Fruit fly (Drosophila melanogaster) whole organism, embryonic: ENCODE results near the gene akirin.
A peak's percentile ranks its signal among the peaks of the same experiment; 100 is the strongest.

Experiments
- Bgb ChIP-seq: fragments of 200-800 bp; sonication (Bioruptor generic); IDR thresholded peaks from 2 replicates; pipeline ENCODE4 v1.3.6; 2022; ENCODE audit warnings: missing biosample characterization, missing genetic modification characterization; ENCODE audit not compliant: partially characterized antibody
- Blimp-1 ChIP-seq: fragments of 200-800 bp; sonication (Bioruptor generic); optimal IDR thresholded peaks from 3 replicates; lab custom pipeline; 2018; ENCODE audit warnings: missing biosample characterization, missing genetic modification characterization, mild to moderate bottlenecking, moderate library complexity, missing genetic modification reagents
- CG12155 ChIP-seq: fragments of 200-800 bp; sonication (Bioruptor generic); optimal IDR thresholded peaks from 3 replicates; lab custom pipeline; 2016; ENCODE audit warnings: missing biosample characterization, missing genetic modification characterization
- CG13287 ChIP-seq: fragments of 200-800 bp; sonication (Bioruptor generic); IDR thresholded peaks from 2 replicates; pipeline ENCODE4 v1.3.6; 2022; ENCODE audit warnings: missing biosample characterization, missing genetic modification characterization; ENCODE audit not compliant: partially characterized antibody
- CG13894 ChIP-seq: fragments of 200-800 bp; sonication (Bioruptor generic); optimal IDR thresholded peaks from 3 replicates; lab custom pipeline; 2018; ENCODE audit warnings: missing biosample characterization, mild to moderate bottlenecking, missing genetic modification characterization, moderate library complexity
- CG14014 ChIP-seq: fragments of 200-800 bp; sonication (Bioruptor generic); IDR thresholded peaks from 2 replicates; pipeline ENCODE4 v1.3.6; 2022; ENCODE audit warnings: missing biosample characterization, missing genetic modification characterization
- CG16813 ChIP-seq: fragments of 200-800 bp; sonication (Bioruptor generic); IDR thresholded peaks from 3 replicates; pipeline ENCODE4 v1.3.6; 2022; ENCODE audit warnings: missing biosample characterization, missing genetic modification characterization; ENCODE audit not compliant: partially characterized antibody
- CG17361 ChIP-seq: fragments of 200-800 bp; sonication (Bioruptor generic); IDR thresholded peaks from 3 replicates; pipeline ENCODE4 v1.3.6; 2022; ENCODE audit warnings: missing biosample characterization, missing genetic modification characterization
- CG1832 ChIP-seq: fragments of 200-800 bp; sonication (Bioruptor generic); optimal IDR thresholded peaks from 2 replicates; lab custom pipeline; 2017; ENCODE audit warnings: missing biosample characterization, mild to moderate bottlenecking, missing genetic modification characterization, inconsistent platforms
- CG18476 ChIP-seq: fragments of 200-800 bp; sonication (Bioruptor generic); optimal IDR thresholded peaks from 2 replicates; lab custom pipeline; 2016; ENCODE audit warnings: missing biosample characterization, mild to moderate bottlenecking, missing genetic modification characterization
- CG2199 ChIP-seq: fragments of 200-800 bp; sonication (Bioruptor generic); IDR thresholded peaks from 3 replicates; pipeline ENCODE4 v1.3.6; 2022; ENCODE audit warnings: missing biosample characterization, missing genetic modification characterization
- CG2202 ChIP-seq: fragments of 200-800 bp; sonication (Bioruptor generic); optimal IDR thresholded peaks from 2 replicates; lab custom pipeline; 2018; ENCODE audit warnings: missing biosample characterization, mild to moderate bottlenecking, missing genetic modification characterization
- CG30020 ChIP-seq: fragments of 200-800 bp; optimal IDR thresholded peaks from 2 replicates; lab custom pipeline; 2019; ENCODE audit warnings: missing biosample characterization, mild to moderate bottlenecking, missing genetic modification characterization, moderate library complexity
- CG3065 ChIP-seq: fragments of 200-800 bp; sonication (Bioruptor generic); optimal IDR thresholded peaks from 2 replicates; lab custom pipeline; 2016; ENCODE audit warnings: missing biosample characterization, missing genetic modification characterization
- CG3163 ChIP-seq: fragments of 200-800 bp; sonication (Bioruptor generic); optimal IDR thresholded peaks from 3 replicates; lab custom pipeline; 2016; ENCODE audit warnings: missing biosample characterization, missing genetic modification characterization
- CG32532 ChIP-seq: fragments of 200-800 bp; sonication (Bioruptor generic); IDR thresholded peaks from 2 replicates; pipeline ENCODE4 v1.3.6; 2022; ENCODE audit warnings: missing biosample characterization, missing genetic modification characterization
- CG4707 ChIP-seq: fragments of 200-800 bp; sonication (Bioruptor generic); optimal IDR thresholded peaks from 2 replicates; lab custom pipeline; 2018; ENCODE audit warnings: missing biosample characterization, mild to moderate bottlenecking, missing genetic modification characterization, moderate library complexity
- CG6689 ChIP-seq: fragments of 200-800 bp; sonication (Bioruptor generic); IDR thresholded peaks from 2 replicates; pipeline ENCODE4 v1.3.6; 2022; ENCODE audit warnings: missing biosample characterization, missing genetic modification characterization
- CG7357 ChIP-seq: fragments of 200-800 bp; sonication (Bioruptor generic); IDR thresholded peaks from 3 replicates; pipeline ENCODE4 v1.3.6; 2022; ENCODE audit warnings: missing biosample characterization, missing genetic modification characterization
- CG8924 ChIP-seq: fragments of 200-800 bp; optimal IDR thresholded peaks from 3 replicates; lab custom pipeline; 2019; ENCODE audit warnings: missing biosample characterization, mild to moderate bottlenecking, missing genetic modification characterization, moderate library complexity
- CG9215 ChIP-seq: fragments of 200-800 bp; sonication (Bioruptor generic); IDR thresholded peaks from 2 replicates; pipeline ENCODE4 v1.3.6; 2022; ENCODE audit warnings: missing biosample characterization, missing genetic modification characterization
- Dip3 ChIP-seq: fragments of 200-800 bp; sonication (Bioruptor generic); optimal IDR thresholded peaks from 3 replicates; lab custom pipeline; 2016; ENCODE audit warnings: missing biosample characterization, missing genetic modification characterization
- Dref ChIP-seq: fragments of 200-800 bp; sonication (Bioruptor generic); IDR thresholded peaks from 2 replicates; pipeline ENCODE4 v1.3.6; 2022; ENCODE audit warnings: missing biosample characterization, missing genetic modification characterization
- Elba2 ChIP-seq: fragments of 200-800 bp; sonication (Bioruptor generic); optimal IDR thresholded peaks from 3 replicates; lab custom pipeline; 2016; ENCODE audit warnings: missing biosample characterization, missing genetic modification characterization
- Gug ChIP-seq: fragments of 200-800 bp; sonication (Bioruptor generic); IDR thresholded peaks from 4 replicates; pipeline ENCODE4 v1.3.6; 2022; ENCODE audit warnings: missing biosample characterization, missing genetic modification characterization
- Hr51 ChIP-seq, 2 experiments: fragments of 200-800 bp; sonication (Bioruptor generic); optimal IDR thresholded peaks; 2 replicates in 1 of 2; 3 replicates in 1 of 2; lab custom pipeline; 2016 to 2018; ENCODE audit warnings: missing biosample characterization in 2 of 2, missing genetic modification characterization in 2 of 2, mild to moderate bottlenecking in 1 of 2, moderate library complexity in 1 of 2
- MBD-R2 ChIP-seq: fragments of 200-800 bp; sonication (Bioruptor generic); IDR thresholded peaks from 2 replicates; pipeline ENCODE4 v1.3.6; 2022; ENCODE audit warnings: missing biosample characterization, missing genetic modification characterization
- Mad ChIP-seq: fragments of 200-800 bp; sonication (Bioruptor generic); optimal IDR thresholded peaks from 2 replicates; lab custom pipeline; 2016; ENCODE audit warnings: missing biosample characterization, missing genetic modification characterization
- NC2β ChIP-seq: fragments of 200-800 bp; sonication (Bioruptor generic); optimal IDR thresholded peaks from 2 replicates; lab custom pipeline; 2016; ENCODE audit warnings: missing biosample characterization, missing genetic modification characterization
- NfI ChIP-seq: fragments of 200-800 bp; sonication (Bioruptor generic); optimal IDR thresholded peaks from 3 replicates; lab custom pipeline; 2018; ENCODE audit warnings: missing biosample characterization, mild to moderate bottlenecking, missing genetic modification characterization, moderate library complexity
- Oli ChIP-seq: fragments of 200-800 bp; sonication (Bioruptor generic); optimal IDR thresholded peaks from 2 replicates; lab custom pipeline; 2018; ENCODE audit warnings: missing biosample characterization, mild to moderate bottlenecking, missing genetic modification characterization, moderate library complexity
- Spps ChIP-seq: fragments of 200-800 bp; sonication (Bioruptor generic); optimal IDR thresholded peaks from 2 replicates; lab custom pipeline; 2018; ENCODE audit warnings: missing biosample characterization, mild to moderate bottlenecking, missing genetic modification characterization
- Stat92E ChIP-seq, 3 experiments: fragments of >200 bp in 2 of 3; fragments of 200-800 bp in 1 of 3; sonication (Bioruptor generic) in 1 of 3; optimal IDR thresholded peaks; 2 replicates each; lab custom pipeline; 2017 to 2019; ENCODE audit warnings: missing biosample characterization in 3 of 3, missing genetic modification characterization in 3 of 3, mild to moderate bottlenecking in 1 of 3, moderate library complexity in 1 of 3
- cg ChIP-seq: fragments of 200-800 bp; sonication (Bioruptor generic); optimal IDR thresholded peaks from 3 replicates; lab custom pipeline; 2019; ENCODE audit warnings: missing biosample characterization, mild to moderate bottlenecking, missing genetic modification characterization, moderate library complexity
- cwo ChIP-seq: fragments of 200-800 bp; sonication (Bioruptor generic); optimal IDR thresholded peaks from 3 replicates; lab custom pipeline; 2017; ENCODE audit warnings: missing biosample characterization, missing genetic modification characterization, mild to moderate bottlenecking, moderate library complexity, missing genetic modification reagents
- dimm ChIP-seq: fragments of 200-800 bp; sonication (Bioruptor generic); IDR thresholded peaks from 2 replicates; pipeline ENCODE4 v1.3.6; 2022; ENCODE audit warnings: missing biosample characterization, missing genetic modification characterization
- disco-r ChIP-seq: fragments of 200-800 bp; sonication (Bioruptor generic); optimal IDR thresholded peaks from 2 replicates; lab custom pipeline; 2016; ENCODE audit warnings: missing biosample characterization, missing genetic modification characterization
- eyg ChIP-seq: fragments of 200-800 bp; sonication (Bioruptor generic); optimal IDR thresholded peaks from 3 replicates; lab custom pipeline; 2016; ENCODE audit warnings: missing biosample characterization, missing genetic modification characterization
- fd96Cb ChIP-seq: fragments of 200-800 bp; sonication (Bioruptor generic); optimal IDR thresholded peaks from 2 replicates; lab custom pipeline; 2018; ENCODE audit warnings: missing biosample characterization, mild to moderate bottlenecking, missing genetic modification characterization, moderate library complexity
- gt ChIP-seq: fragments of 200-800 bp; sonication (Bioruptor generic); IDR thresholded peaks from 2 replicates; pipeline ENCODE4 v1.3.6; 2022; ENCODE audit warnings: missing biosample characterization, missing genetic modification characterization
- insv ChIP-seq, 2 experiments: fragments of 200-800 bp; sonication (Bioruptor generic); optimal IDR thresholded peaks; 3 replicates each; lab custom pipeline; 2016 to 2018; ENCODE audit warnings: missing biosample characterization in 2 of 2, missing genetic modification characterization in 2 of 2
- lab ChIP-seq: fragments of 200-800 bp; sonication (Bioruptor generic); optimal IDR thresholded peaks from 3 replicates; lab custom pipeline; 2017; ENCODE audit warnings: missing biosample characterization, missing genetic modification characterization, mild to moderate bottlenecking, moderate library complexity, missing genetic modification reagents
- lbe ChIP-seq: fragments of 200-800 bp; sonication (Bioruptor generic); optimal IDR thresholded peaks from 2 replicates; lab custom pipeline; 2016; ENCODE audit warnings: missing biosample characterization, mild to moderate bottlenecking, missing genetic modification characterization
- lola ChIP-seq, 3 experiments: fragments of >200 bp in 2 of 3; fragments of 200-800 bp in 1 of 3; sonication (Bioruptor generic) in 1 of 3; optimal IDR thresholded peaks; 2 replicates each; lab custom pipeline; 2017 to 2019; ENCODE audit warnings: missing biosample characterization in 3 of 3, missing genetic modification characterization in 3 of 3, mild to moderate bottlenecking in 1 of 3, moderate library complexity in 1 of 3
- odd ChIP-seq: fragments of 200-800 bp; sonication (Bioruptor generic); optimal IDR thresholded peaks from 2 replicates; lab custom pipeline; 2017; ENCODE audit warnings: missing biosample characterization, mild to moderate bottlenecking, missing genetic modification characterization
- org-1 ChIP-seq: fragments of 200-800 bp; sonication (Bioruptor generic); optimal IDR thresholded peaks from 2 replicates; lab custom pipeline; 2017; ENCODE audit warnings: missing biosample characterization, missing genetic modification characterization
- pan ChIP-seq, 4 experiments: fragments of >200 bp in 3 of 4; fragments of 200-800 bp in 1 of 4; sonication (Bioruptor generic) in 1 of 4; optimal IDR thresholded peaks in 3 of 4; IDR thresholded peaks in 1 of 4; 2 replicates each; pipeline versions ENCODE4 v1.3.6 to Lab custom; 2017 to 2022; ENCODE audit warnings: missing biosample characterization in 2 of 4, missing genetic modification characterization in 2 of 4, mixed read lengths in 1 of 4
- seq ChIP-seq: fragments of 200-800 bp; sonication (Bioruptor generic); IDR thresholded peaks from 2 replicates; pipeline ENCODE4 v1.3.6; 2022; ENCODE audit warnings: missing biosample characterization, missing genetic modification characterization

The akirin gene

DNA sequence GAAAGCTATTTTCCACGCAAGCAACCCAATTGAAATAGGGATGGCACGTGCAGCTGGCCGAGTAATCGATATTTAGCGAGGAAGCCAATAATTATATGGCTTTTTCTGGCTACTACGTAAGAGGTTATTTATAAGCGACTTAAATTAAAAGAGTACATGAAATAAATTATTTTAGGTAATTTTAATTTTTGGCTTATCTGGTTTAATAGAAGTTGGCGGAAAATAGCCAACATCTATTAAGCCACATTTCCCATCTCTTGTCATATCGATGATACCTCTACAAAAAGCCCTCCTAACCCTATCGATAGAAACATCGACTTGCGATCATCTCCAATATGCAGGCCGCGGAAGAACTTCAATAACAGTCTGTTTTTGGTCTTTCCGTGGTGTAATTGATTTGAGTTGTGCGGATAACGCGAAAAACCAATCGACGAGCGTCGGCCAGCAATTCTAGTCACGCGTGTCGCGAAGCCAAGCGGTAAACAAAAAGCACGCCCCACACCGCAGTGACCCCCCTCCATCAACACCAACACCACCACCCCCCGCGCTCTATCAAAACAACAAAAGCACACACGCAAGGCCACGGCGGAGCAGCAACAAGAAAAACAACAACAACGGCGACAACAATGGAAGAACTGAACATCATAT, 21.5 kb upstream of the akirin start, which contains the start of the genes Srp19 and qm (continued):
- TF ChIP-seq NfI (GFP tag; lab: Kevin White, UChicago) = peak; percentile 0
- TF ChIP-seq CG2199 (GFP tag; lab: Robert Waterston, UW) = no peak
- peak; percentile 86 for TF ChIP-seq CG16813
- peak; percentile 46 for TF ChIP-seq CG8924 (tag; lab: Kevin White, UChicago)
- no peak for TF ChIP-seq pan (optimal IDR thresholded peaks at IDR 0.05; lab: Kevin White, UChicago)
- TF ChIP-seq pan (GFP tag; optimal IDR thresholded peaks at IDR 0.05 in 1 of 2, IDR thresholded peaks at IDR 0.05 in 1 of 2) = peak in 1 of 2 experiments; percentile 63
- TF ChIP-seq CG18476 (GFP tag; lab: Kevin White, UChicago) = peak; percentile 6
- no peak for TF ChIP-seq Mad (GFP tag; lab: Kevin White, UChicago)
- peak; percentile 32; the same call in 1 of the 2 replicates for TF ChIP-seq CG9215 (GFP tag; lab: Robert Waterston, UW)
- no peak for TF ChIP-seq CG1832 (GFP tag; lab: Kevin White, UChicago)
- peak; percentile 45 for TF ChIP-seq CG13894
- TF ChIP-seq Dip3 (GFP tag; lab: Kevin White, UChicago) = peak; percentile 6
- TF ChIP-seq Elba2 = peak; percentile 19
- TF ChIP-seq CG12155 = peak; percentile 36
- TF ChIP-seq Gug (GFP tag; lab: Robert Waterston, UW) = peak; percentile 24; the same call in 1 of the 4 replicates
- TF ChIP-seq cg = no peak
- TF ChIP-seq Bgb (GFP tag; lab: Robert Waterston, UW) = peak; percentile 81
- TF ChIP-seq CG17361 (GFP tag; lab: Robert Waterston, UW) = peak; percentile 53; the same call in 2 of the 3 replicates
- TF ChIP-seq CG4707 (GFP tag; lab: Kevin White, UChicago) = no peak
- peak in 1 of 3 experiments; percentile 13 for TF ChIP-seq lola (GFP tag; optimal IDR thresholded peaks at IDR 0.05; lab: Kevin White, UChicago)
- TF ChIP-seq CG13287 (GFP tag; lab: Robert Waterston, UW) = peak; percentile 87
- no peak for TF ChIP-seq dimm (GFP tag; lab: Robert Waterston, UW)
- peak; percentile 50 for TF ChIP-seq CG32532 (GFP tag; lab: Robert Waterston, UW)
- TF ChIP-seq CG30020 = peak; percentile 55
- no peak for TF ChIP-seq CG2202 (tag; lab: Kevin White, UChicago)
- TF ChIP-seq disco-r (GFP tag; lab: Kevin White, UChicago) = no peak
- no peak for TF ChIP-seq eyg (GFP tag; lab: Kevin White, UChicago)
- TF ChIP-seq CG7357 (GFP tag; lab: Robert Waterston, UW) = no peak
- peak; percentile 75; the same call in 1 of the 2 replicates for TF ChIP-seq MBD-R2
- TF ChIP-seq CG3065 (GFP tag; lab: Kevin White, UChicago) = no peak
- TF ChIP-seq CG6689 (GFP tag; lab: Robert Waterston, UW) = peak; percentile 29; the same call in 1 of the 2 replicates
- no peak for TF ChIP-seq NC2β (GFP tag; lab: Kevin White, UChicago)
- peak; percentile 36 for TF ChIP-seq cwo
- TF ChIP-seq lab = peak; percentile 55
- TF ChIP-seq Blimp-1 (GFP tag; lab: Kevin White, UChicago) = no peak
- TF ChIP-seq odd (GFP tag; lab: Kevin White, UChicago) = peak; percentile 6
- no peak for TF ChIP-seq gt (GFP tag; lab: Robert Waterston, UW)
- no peak for TF ChIP-seq org-1 (GFP tag; lab: Kevin White, UChicago)
- peak; percentile 8 to 27 for TF ChIP-seq Hr51 (GFP tag; optimal IDR thresholded peaks at IDR 0.05; lab: Kevin White, UChicago)
- peak; percentile 30 for TF ChIP-seq fd96Cb (tag; lab: Kevin White, UChicago)
- peak in 1 of 3 experiments; percentile 48 for TF ChIP-seq Stat92E (GFP tag; optimal IDR thresholded peaks at IDR 0.05; lab: Kevin White, UChicago)
- peak; percentile 84 for TF ChIP-seq Dref (GFP tag; lab: Robert Waterston, UW)
- peak; percentile 18 for TF ChIP-seq lbe (GFP tag; lab: Kevin White, UChicago)
- no peak for TF ChIP-seq Spps
- no peak for TF ChIP-seq seq (GFP tag; lab: Robert Waterston, UW)
- TF ChIP-seq insv (GFP tag; optimal IDR thresholded peaks at IDR 0.05; lab: Kevin White, UChicago) = peak in 1 of 2 experiments; percentile 23
- peak; percentile 45 for TF ChIP-seq CG14014 (GFP tag; lab: Robert Waterston, UW)
- no peak for TF ChIP-seq CG3163
- TF ChIP-seq Oli (tag; lab: Kevin White, UChicago) = peak; percentile 5
